Worm (Caenorhabditis elegans): ENCODE data around the gene F38B6.2.
A peak's percentile ranks its signal among the peaks of the same experiment; 100 is the strongest.

The F38B6.2 gene

ce11 chrX:6668911-6669310, 29.4 kb upstream of the F38B6.2 start, which contains the start of gene nhr-137:
Gene nhr-137 (minus strand): TSS chrX:6669011.
- TF ChIP-seq drap-1 (GFP tag; optimal IDR thresholded peaks at IDR 0.05) (no peak), nhr-12 (tag; optimal IDR thresholded peaks at IDR 0.05) (no peak), snpc-4 (tag; optimal IDR thresholded peaks at IDR 0.05) (no peak), flh-1 (GFP tag; optimal IDR thresholded peaks at IDR 0.05) (no peak), M03D4.4 (tag; optimal IDR thresholded peaks at IDR 0.05) (no peak), ceh-39 (tag; optimal IDR thresholded peaks at IDR 0.05) (no peak), mls-2 (tag; optimal IDR thresholded peaks at IDR 0.05) (no peak), hlh-1 (tag; optimal IDR thresholded peaks at IDR 0.05) (no peak), tbx-8 (GFP tag; optimal IDR thresholded peaks at IDR 0.05) (no peak), lin-13 (tag; optimal IDR thresholded peaks at IDR 0.05) (no peak), unc-39 (tag; optimal IDR thresholded peaks at IDR 0.05) (no peak), ces-1 (GFP tag; optimal IDR thresholded peaks at IDR 0.05) (no peak)

DNA sequence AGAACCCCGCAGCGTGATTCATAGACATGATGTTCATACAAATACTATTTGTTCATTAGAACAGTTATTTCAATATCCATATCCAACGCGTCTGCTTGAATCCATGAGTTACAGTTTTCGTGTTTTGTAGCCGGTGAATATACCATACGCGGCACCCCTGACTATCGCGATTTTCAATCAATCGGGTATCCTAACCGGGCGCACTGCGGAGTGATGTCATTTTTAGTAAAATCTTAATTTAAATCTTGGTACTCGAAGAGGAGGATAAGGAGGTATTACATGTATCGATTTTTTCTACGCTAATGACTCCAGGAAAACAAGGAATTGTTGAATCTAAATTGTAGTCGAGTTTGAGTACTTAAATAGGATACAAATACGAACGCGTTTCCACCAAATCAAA, 29.0 kb upstream of the F38B6.2 start:
- no peak for TF ChIP-seq snpc-4 (tag; optimal IDR thresholded peaks at IDR 0.05)
- no peak for TF ChIP-seq ceh-39 (tag; optimal IDR thresholded peaks at IDR 0.05)

ce11 chrX:6671717-6672116, 26.6 kb upstream of the F38B6.2 start:
- TF ChIP-seq bed-3 (GFP tag; optimal IDR thresholded peaks at IDR 0.05) (no peak), lin-13 (tag; optimal IDR thresholded peaks at IDR 0.05) (no peak), unc-62 (GFP tag; optimal IDR thresholded peaks at IDR 0.05) (no peak), pha-4 (tag; optimal IDR thresholded peaks at IDR 0.05) (no peak), ceh-83 (GFP tag; optimal IDR thresholded peaks at IDR 0.05) (no peak)

- TF ChIP-seq tbx-8 (GFP tag; optimal IDR thresholded peaks at IDR 0.05) = no peak
- no peak for TF ChIP-seq cnd-1 (tag; optimal IDR thresholded peaks at IDR 0.05)
- TF ChIP-seq nhr-237 (tag; optimal IDR thresholded peaks at IDR 0.05) = no peak
- no peak for TF ChIP-seq elt-3 (tag; optimal IDR thresholded peaks at IDR 0.05)
- no peak for TF ChIP-seq lin-32 (GFP tag; optimal IDR thresholded peaks at IDR 0.05)
- TF ChIP-seq ceh-43 (GFP tag; optimal IDR thresholded peaks at IDR 0.05) = no peak
- no peak for TF ChIP-seq sptf-1 (tag; optimal IDR thresholded peaks at IDR 0.05)
- no peak for TF ChIP-seq zip-8 (tag; optimal IDR thresholded peaks at IDR 0.05)
- no peak for TF ChIP-seq M03D4.4 (tag; optimal IDR thresholded peaks at IDR 0.05)
- no peak for TF ChIP-seq elt-1 (tag; optimal IDR thresholded peaks at IDR 0.05; ENCODE audit: borderline replicate concordance, insufficient read depth)
- no peak for TF ChIP-seq sem-2 (GFP tag; optimal IDR thresholded peaks at IDR 0.05)
- TF ChIP-seq ztf-11 (tag; optimal IDR thresholded peaks at IDR 0.05) = no peak
- no peak for TF ChIP-seq ham-2 (GFP tag; optimal IDR thresholded peaks at IDR 0.05)
- TF ChIP-seq mls-2 (tag; optimal IDR thresholded peaks at IDR 0.05) = no peak
Measured at ce11 chrX:6672519-6672918, 25.8 kb upstream of the F38B6.2 start, which contains the start of gene col-172. Gene col-172 (plus strand): TSS chrX:6672819.

DNA sequence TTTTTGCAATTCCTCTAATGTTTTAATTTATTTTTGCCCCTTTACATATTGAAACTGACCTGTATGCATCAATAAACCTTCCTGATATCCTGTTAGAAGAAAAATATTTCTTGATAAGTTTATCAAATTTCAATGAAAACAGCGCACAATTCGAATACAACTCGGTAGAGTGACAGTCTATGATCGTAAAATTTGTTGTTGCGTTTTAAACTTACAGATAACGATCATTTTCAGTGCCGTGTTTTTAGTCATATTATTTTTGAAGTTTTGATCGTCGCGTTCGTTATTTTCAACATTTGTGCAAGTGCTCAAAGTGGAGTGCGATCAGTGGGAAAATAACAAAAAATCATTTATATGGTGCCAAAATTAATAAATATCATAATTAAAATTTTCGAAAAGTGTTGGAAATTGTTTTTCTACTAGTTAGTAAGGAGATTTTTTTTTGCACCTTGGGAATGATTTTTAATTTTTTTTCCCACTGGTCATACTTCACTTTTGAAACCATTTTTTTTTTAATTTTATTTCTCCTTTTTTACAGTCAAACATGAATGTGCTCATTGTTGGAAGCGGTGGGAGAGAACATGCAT, 23.9 kb upstream of the F38B6.2 start, which contains the start of gene F38B6.4:
TSS of gene F38B6.4 (plus strand) at position 537 of the 587 bp plus-strand sequence.
- no peak for TF ChIP-seq elt-3 (tag; optimal IDR thresholded peaks at IDR 0.05)
- TF ChIP-seq cnd-1 (tag; optimal IDR thresholded peaks at IDR 0.05) = no peak
- TF ChIP-seq bed-3 (GFP tag; optimal IDR thresholded peaks at IDR 0.05) = no peak
- TF ChIP-seq lin-13 (tag; optimal IDR thresholded peaks at IDR 0.05) = no peak
- TF ChIP-seq unc-39 (tag; optimal IDR thresholded peaks at IDR 0.05) = no peak

- TF ChIP-seq nhr-237 (tag; optimal IDR thresholded peaks at IDR 0.05) (no peak), ceh-83 (GFP tag; optimal IDR thresholded peaks at IDR 0.05) (no peak), cnd-1 (tag; optimal IDR thresholded peaks at IDR 0.05) (no peak), unc-62 (GFP tag; optimal IDR thresholded peaks at IDR 0.05) (no peak), ceh-43 (GFP tag; optimal IDR thresholded peaks at IDR 0.05) (no peak), lin-13 (tag; optimal IDR thresholded peaks at IDR 0.05) (no peak)
Measured at ce11 chrX:6682683-6683082, 15.7 kb upstream of the F38B6.2 start, which contains the start of gene F38B6.8. Gene F38B6.8 (minus strand): TSS chrX:6682783.

DNA sequence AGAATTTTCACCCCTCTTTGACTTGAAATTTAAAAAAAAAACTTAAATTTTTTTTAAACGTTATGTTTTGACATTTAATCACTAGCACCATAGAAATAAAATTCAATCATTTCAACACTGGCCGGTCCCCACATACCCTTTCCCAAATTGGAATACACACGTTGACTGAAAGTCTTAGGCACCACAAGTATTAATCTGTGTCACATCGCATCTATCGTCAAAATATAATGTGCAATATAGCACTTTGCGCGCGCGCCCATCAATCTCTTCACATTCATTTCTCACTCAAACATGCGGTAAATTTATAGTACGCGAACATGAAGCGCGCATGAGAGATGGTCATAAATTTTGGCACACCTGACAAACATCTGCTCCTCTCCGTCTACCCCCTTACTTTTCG, 11.0 kb upstream of the F38B6.2 start:
- TF ChIP-seq unc-62 (GFP tag; optimal IDR thresholded peaks at IDR 0.05) (peak; percentile 6), drap-1 (GFP tag; optimal IDR thresholded peaks at IDR 0.05) (no peak), unc-39 (tag; optimal IDR thresholded peaks at IDR 0.05) (no peak), blmp-1 (tag; optimal IDR thresholded peaks at IDR 0.05) (no peak), nhr-12 (tag; optimal IDR thresholded peaks at IDR 0.05) (no peak), unc-120 (tag; optimal IDR thresholded peaks at IDR 0.05; ENCODE audit: poor library complexity, severe bottlenecking) (no peak)
